Fruit fly (Drosophila melanogaster): ENCODE data around the gene OtopLa.

OtopLa gene

dm6 chrX:5638588-5638987 is 9.7 kb downstream of the OtopLa start:
- TF ChIP-seq insv (optimal IDR thresholded peaks at IDR 0.05), result no peak
- TF ChIP-seq Myc (optimal IDR thresholded peaks at IDR 0.05), result no peak
- TF ChIP-seq Sin3A (optimal IDR thresholded peaks at IDR 0.05), result no peak
- TF ChIP-seq h (optimal IDR thresholded peaks at IDR 0.05), result no peak
- TF ChIP-seq psq (optimal IDR thresholded peaks at IDR 0.05), result no peak
- TF ChIP-seq ttk (optimal IDR thresholded peaks at IDR 0.05), result no peak

DNA sequence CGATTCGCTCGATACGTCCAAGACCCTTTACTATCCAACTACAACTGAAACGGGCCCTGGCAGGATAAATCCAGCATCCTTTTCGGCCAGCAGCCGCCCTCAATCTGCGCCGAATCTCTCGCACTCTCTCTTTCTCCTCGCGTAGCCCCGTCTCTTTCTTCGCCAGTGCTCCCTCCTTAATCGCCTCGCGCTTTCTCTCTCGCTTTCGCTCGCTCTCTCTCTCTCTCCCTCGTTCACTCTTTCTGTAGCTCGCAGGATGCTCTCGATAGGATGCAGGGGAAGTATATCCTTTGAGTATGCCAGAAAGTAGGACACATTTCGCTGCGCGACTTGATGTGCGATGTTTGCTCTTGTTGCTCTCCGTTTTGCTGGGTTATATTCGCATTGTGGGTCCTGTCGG is 10.7 kb downstream of the OtopLa start:
- TF ChIP-seq Myc (optimal IDR thresholded peaks at IDR 0.05), result no peak
- no peak for TF ChIP-seq psq (optimal IDR thresholded peaks at IDR 0.05)
- no peak for TF ChIP-seq Sin3A (optimal IDR thresholded peaks at IDR 0.05)
- TF ChIP-seq ttk (optimal IDR thresholded peaks at IDR 0.05), result no peak
- TF ChIP-seq h (optimal IDR thresholded peaks at IDR 0.05), result no peak
- TF ChIP-seq insv (optimal IDR thresholded peaks at IDR 0.05), result no peak

DNA sequence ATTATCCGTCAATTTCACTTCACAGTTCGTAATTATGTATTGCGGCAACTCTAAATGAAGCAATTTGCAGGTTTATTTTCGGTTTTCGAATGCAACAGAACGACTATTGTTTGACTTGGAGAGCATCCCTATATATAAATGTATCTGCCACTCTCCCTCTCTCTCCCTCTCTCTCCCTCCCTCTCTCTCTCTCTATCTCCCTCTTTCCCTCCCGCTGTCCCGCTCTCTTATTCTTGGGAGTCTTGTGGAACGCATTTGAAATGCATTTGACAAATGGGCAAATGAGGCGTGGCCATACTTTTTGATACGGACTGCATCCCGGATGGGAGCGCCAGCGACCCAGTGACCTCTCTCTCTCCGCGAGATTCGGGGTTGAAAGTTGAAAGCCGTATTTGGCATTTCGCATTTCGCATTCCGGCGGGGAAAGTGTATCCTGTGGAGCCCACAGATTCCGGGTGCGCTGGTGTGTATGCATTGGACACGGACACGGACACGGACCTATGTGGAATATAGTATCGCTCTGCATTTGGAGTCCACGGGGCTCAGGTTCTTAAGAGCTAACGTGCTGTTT is 11.7 kb downstream of the OtopLa start:
- TF ChIP-seq Myc (optimal IDR thresholded peaks at IDR 0.05) (no peak), h (optimal IDR thresholded peaks at IDR 0.05) (no peak), psq (optimal IDR thresholded peaks at IDR 0.05) (no peak)

DNA sequence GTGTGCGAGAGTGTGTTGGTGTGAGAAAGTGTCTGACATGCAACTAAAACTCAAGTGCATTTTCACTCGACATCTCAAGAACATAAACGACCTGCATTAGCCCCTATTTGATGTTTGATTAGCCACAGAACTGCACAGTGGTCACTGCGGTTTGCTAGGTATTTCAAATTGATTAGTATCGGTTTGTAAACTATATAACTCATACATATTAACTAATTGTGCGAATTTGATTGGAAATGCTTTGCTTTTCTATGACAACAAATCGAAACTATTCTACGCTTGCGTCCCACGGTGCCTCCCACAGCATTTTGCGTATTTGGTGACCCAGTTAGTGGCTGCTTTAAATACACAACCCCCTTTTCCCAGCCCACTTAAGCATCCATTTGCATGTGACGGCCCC is 13.6 kb downstream of the OtopLa start:
- no peak for TF ChIP-seq ttk (optimal IDR thresholded peaks at IDR 0.05)
- no peak for TF ChIP-seq h (optimal IDR thresholded peaks at IDR 0.05)
- TF ChIP-seq psq (optimal IDR thresholded peaks at IDR 0.05), result no peak
- no peak for TF ChIP-seq insv (optimal IDR thresholded peaks at IDR 0.05)
- TF ChIP-seq Sin3A (optimal IDR thresholded peaks at IDR 0.05), result no peak
- TF ChIP-seq Myc (optimal IDR thresholded peaks at IDR 0.05), result no peak

DNA sequence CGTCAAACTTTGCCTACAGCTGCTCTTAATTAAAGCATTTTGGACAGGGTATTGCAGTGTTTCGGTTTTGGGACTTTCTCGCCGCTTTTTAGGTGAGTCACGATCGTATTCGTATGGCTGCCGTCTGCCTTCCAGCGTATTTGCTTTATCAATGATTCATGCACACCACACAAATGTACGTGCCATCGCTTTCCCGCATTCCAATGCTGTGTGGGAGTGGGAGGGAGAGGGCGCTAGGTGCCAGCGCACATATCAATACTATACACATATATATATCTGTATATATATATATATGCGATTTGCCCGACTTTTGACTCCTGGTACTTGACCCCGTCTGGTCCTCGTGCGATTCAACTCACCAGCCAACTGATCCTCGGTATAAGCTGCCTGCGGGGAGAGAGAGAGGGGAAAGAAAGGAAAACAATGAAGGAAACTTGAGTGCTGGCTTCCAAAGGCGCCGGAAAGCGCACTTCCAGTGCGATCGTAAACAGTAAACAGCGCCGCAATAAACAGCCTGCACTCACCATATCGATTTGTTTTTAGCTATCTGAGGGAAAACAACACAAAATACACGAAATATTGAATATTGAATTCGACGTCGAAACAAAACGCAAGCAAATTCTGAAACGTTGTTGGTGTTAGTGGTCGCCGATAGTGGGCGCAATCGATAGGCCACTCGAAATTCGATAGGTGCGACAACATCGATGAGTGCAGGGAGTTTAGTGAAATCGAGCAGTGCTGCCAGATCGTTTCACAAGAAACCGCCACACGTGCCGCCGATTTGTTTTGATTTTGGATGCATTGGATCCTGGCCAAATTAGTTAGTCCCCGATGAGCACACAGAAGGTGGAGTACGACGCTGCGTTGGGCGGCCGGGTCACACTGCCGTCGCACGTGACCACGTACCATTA is 26.1 kb downstream of the OtopLa start, which contains the start of the genes Mlc-c and Pop1:
Gene Mlc-c (minus strand): TSS at position 647 of the 911 bp plus-strand sequence.
Gene Pop1 (plus strand): TSS at position 756 of the 911 bp plus-strand sequence.
- no peak for TF ChIP-seq Sin3A (optimal IDR thresholded peaks at IDR 0.05)

- TF ChIP-seq Sin3A (optimal IDR thresholded peaks at IDR 0.05), result no peak
- no peak for TF ChIP-seq psq (optimal IDR thresholded peaks at IDR 0.05)
- TF ChIP-seq insv (optimal IDR thresholded peaks at IDR 0.05), result no peak
- TF ChIP-seq Myc (optimal IDR thresholded peaks at IDR 0.05), result no peak
Observed at dm6 chrX:5618562-5618961, 29.7 kb downstream of the OtopLa start, which contains the start of gene RhoGAP5A. Gene RhoGAP5A (minus strand): TSS chrX:5618806.

DNA sequence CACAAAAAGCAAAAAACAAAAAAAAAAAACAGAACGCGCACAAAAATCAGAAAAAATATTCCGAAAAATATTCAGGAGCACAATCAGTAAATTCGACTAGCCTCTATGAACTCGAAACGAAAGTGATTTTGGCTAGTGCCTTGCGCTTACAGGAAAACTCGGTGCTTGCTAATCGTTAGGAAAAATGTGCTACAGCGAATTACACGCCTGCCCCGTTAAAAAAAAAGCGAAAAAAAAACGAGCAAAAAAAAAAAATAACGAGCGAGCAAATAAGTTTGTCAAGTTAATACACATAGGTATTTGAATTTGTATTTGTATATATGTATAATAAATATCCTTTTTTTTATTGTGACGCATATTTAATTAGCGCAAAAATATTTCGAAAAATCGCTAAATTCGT is 32.0 kb downstream of the OtopLa start, which contains the start of gene CG34434:
Gene CG34434 (minus strand): TSS at position 101 of the 400 bp plus-strand sequence.
- TF ChIP-seq ttk (optimal IDR thresholded peaks at IDR 0.05), result no peak
- TF ChIP-seq Sin3A (optimal IDR thresholded peaks at IDR 0.05), result no peak
- no peak for TF ChIP-seq h (optimal IDR thresholded peaks at IDR 0.05)
- TF ChIP-seq psq (optimal IDR thresholded peaks at IDR 0.05), result no peak
- no peak for TF ChIP-seq Myc (optimal IDR thresholded peaks at IDR 0.05)
- TF ChIP-seq insv (optimal IDR thresholded peaks at IDR 0.05), result no peak

DNA sequence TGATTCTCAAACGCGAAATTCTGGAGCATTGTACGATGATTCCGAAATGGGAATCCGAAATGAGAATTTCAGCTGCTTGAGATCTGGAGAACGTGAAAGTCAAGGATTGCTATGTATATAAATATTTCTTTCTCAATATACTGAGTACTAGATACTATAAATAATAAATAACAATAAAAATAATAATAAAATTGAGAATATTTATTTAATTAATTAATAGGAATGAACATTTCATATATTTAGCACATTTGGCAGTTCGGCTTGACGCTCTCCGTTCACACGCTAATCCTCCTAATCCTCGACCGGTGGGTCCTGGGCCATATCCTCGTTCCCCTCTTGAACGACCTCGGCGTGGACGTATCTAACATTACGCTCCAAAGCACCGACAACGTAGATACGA is 33.9 kb downstream of the OtopLa start, which contains the start of gene CG34435:
Gene CG34435 (minus strand): TSS at position 101 of the 400 bp plus-strand sequence.
- TF ChIP-seq Sin3A (optimal IDR thresholded peaks at IDR 0.05) (no peak), psq (optimal IDR thresholded peaks at IDR 0.05) (no peak), h (optimal IDR thresholded peaks at IDR 0.05) (no peak)

DNA sequence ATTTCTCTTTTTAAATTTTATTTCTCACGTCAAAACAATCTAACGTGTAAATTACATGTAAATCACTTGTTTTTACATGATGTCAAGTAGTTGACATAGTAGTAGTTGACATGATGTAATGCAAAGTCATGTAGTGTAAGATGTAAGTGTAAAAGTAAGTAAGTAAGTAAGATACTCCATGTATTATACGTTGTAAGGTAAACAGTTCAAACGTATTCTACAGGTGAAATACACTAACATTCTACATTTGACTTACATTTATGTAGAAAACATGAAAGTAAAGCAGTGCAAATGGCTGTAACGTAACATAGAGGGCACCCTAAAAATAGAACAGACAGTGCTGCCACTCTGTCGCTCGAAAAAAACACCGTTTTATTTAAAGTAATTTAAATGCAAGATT is 35.3 kb downstream of the OtopLa start:
- TF ChIP-seq Sin3A (optimal IDR thresholded peaks at IDR 0.05), result no peak
- no peak for TF ChIP-seq ttk (optimal IDR thresholded peaks at IDR 0.05)

DNA sequence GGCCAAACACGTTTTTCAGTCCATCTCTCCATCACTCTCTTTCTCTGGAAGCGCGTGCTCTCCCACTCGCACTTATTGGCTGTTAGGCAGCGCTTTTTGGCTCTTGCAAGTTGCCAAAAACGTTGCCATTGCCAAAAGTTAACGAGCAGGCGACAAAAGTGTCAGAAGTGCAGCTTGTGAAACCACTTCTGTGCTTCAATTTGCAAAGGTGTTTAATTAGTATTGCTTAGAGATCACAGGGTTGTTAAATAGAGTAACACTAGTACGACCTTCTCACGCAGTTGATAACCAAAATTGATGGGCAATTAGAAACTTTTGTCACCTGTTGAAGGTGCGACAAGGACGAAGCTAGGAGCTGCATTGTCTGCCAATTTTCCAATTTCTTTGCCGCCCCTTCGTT is 39.8 kb downstream of the OtopLa start:
- TF ChIP-seq Sin3A (optimal IDR thresholded peaks at IDR 0.05), result no peak
- TF ChIP-seq ttk (optimal IDR thresholded peaks at IDR 0.05), result no peak
- no peak for TF ChIP-seq h (optimal IDR thresholded peaks at IDR 0.05)
- no peak for TF ChIP-seq Myc (optimal IDR thresholded peaks at IDR 0.05)
- TF ChIP-seq insv (optimal IDR thresholded peaks at IDR 0.05), result no peak

DNA sequence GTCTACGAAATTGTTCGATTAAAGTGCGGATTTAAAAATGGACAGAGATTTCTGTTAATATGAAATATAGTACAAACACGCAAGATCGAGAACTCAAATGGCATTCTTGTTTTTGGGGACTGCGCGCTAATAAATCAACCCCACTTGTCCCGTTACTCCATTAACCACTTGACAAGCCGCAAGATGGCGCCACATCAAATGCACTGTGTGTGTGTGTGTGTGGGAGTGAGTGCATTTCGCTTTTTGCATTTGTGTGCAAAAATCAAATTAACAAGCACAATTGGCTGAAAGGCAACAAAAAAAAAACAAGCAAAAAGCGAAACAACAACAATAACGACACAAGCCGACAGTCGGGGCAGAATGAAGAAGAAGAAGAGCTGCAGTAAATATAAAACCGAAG is 40.6 kb downstream of the OtopLa start:
- TF ChIP-seq insv (optimal IDR thresholded peaks at IDR 0.05), result no peak
- no peak for TF ChIP-seq Myc (optimal IDR thresholded peaks at IDR 0.05)
- TF ChIP-seq Sin3A (optimal IDR thresholded peaks at IDR 0.05), result no peak
- no peak for TF ChIP-seq psq (optimal IDR thresholded peaks at IDR 0.05)
- no peak for TF ChIP-seq ttk (optimal IDR thresholded peaks at IDR 0.05)
- no peak for TF ChIP-seq h (optimal IDR thresholded peaks at IDR 0.05)

DNA sequence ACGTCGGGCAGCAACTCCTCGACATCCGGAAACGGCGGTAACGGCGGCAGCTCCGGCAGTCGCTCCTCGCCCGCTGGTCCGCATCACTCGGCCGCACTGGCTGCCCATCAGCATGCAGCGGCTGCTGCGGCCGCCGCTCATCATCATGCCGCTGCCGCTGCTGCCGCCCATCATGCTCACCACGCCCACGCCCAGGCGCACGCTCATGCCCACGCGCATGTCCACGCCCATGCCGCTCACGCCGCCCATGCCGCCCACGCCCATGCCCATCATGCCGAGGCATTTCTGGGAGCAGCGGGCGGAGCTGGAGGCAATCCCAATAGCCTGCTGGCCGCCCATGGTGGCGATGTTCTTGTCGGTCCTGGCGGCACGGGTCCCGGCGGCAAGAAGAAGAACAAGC is 42.0 kb downstream of the OtopLa start:
- TF ChIP-seq Sin3A (optimal IDR thresholded peaks at IDR 0.05) (no peak), psq (optimal IDR thresholded peaks at IDR 0.05) (no peak), Myc (optimal IDR thresholded peaks at IDR 0.05) (no peak), ttk (optimal IDR thresholded peaks at IDR 0.05) (no peak), h (optimal IDR thresholded peaks at IDR 0.05) (no peak), insv (optimal IDR thresholded peaks at IDR 0.05) (no peak)

dm6 chrX:5604181-5604580 is 44.1 kb downstream of the OtopLa start:
- no peak for TF ChIP-seq ttk (optimal IDR thresholded peaks at IDR 0.05)
- TF ChIP-seq Sin3A (optimal IDR thresholded peaks at IDR 0.05), result no peak

Data from Kc167 (cell line).